Worm (Caenorhabditis elegans) whole organism, midembryonic: ENCODE measurements around the gene K08F4.5.

Source experiments
- flt-1 ChIP-seq: fragments of 200-800 bp; sonication (Bioruptor generic); IDR thresholded peaks from 2 replicates; pipeline ENCODE4 v1.3.6; 2022; ENCODE audit warnings: missing genetic modification characterization, missing compliant biosample characterization
- klf-2 ChIP-seq: fragments of 200-800 bp; sonication (Bioruptor generic); conservative IDR thresholded peaks from 2 replicates; pipeline ENCODE4 v1.3.6; 2022; ENCODE audit warnings: missing genetic modification reagents, missing genetic modification characterization, missing compliant biosample characterization

DNA sequence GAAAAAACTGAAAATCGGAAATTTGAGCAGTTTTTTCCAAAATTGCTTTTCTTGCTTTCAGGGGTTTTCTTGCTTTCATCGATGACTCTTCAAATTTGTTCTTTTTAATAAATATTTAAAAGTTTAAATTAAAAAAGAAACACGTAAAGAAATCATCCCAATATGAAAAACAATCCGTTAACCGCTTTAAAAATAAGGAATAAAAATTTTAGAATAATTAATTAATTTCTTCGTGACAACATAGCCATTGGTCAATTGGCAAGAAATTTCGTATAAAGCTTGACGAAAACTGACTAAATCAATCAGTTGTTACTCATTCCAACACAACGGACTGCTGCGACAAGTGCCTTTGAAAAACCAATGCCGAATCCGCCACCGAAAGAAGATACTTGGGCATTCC lies 23.1 kb downstream of the K08F4.5 start, which contains the start of gene nsph-3.2:
- TF ChIP-seq flt-1 (GFP tag; lab: Robert Waterston, UW) (no peak), klf-2 (GFP tag; lab: Robert Waterston, UW) (no peak)
